Fruit fly (Drosophila melanogaster): ENCODE measurements around the gene Art2.

The Art2 gene

dm6 chr2L:4281224-4281623, at the start of gene Art2:
Gene Art2 (minus strand): TSS chr2L:4281324.
- TF ChIP-seq CTCF (optimal IDR thresholded peaks at IDR 0.05) (no peak), CG8478 (optimal IDR thresholded peaks at IDR 0.05) (no peak)

- no peak for TF ChIP-seq CG8478 (optimal IDR thresholded peaks at IDR 0.05)
- no peak for TF ChIP-seq CTCF (optimal IDR thresholded peaks at IDR 0.05)
Measured at dm6 chr2L:4324254-4324653, 43.1 kb upstream of the Art2 start, which contains the start of gene bdl. Gene bdl (plus strand): TSS chr2L:4324554.

- TF ChIP-seq CTCF (optimal IDR thresholded peaks at IDR 0.05), result no peak
- TF ChIP-seq CG8478 (optimal IDR thresholded peaks at IDR 0.05), result no peak
Measured at dm6 chr2L:4317910-4318309, 36.8 kb upstream of the Art2 start.

- TF ChIP-seq CG8478 (optimal IDR thresholded peaks at IDR 0.05), result no peak
- TF ChIP-seq CTCF (optimal IDR thresholded peaks at IDR 0.05), result no peak
Measured at dm6 chr2L:4310028-4310658, 29.0 kb upstream of the Art2 start.

dm6 chr2L:4296887-4297286, 15.8 kb upstream of the Art2 start:
- TF ChIP-seq CG8478 (optimal IDR thresholded peaks at IDR 0.05) (no peak), CTCF (optimal IDR thresholded peaks at IDR 0.05) (no peak)

- TF ChIP-seq CTCF (optimal IDR thresholded peaks at IDR 0.05) (no peak), CG8478 (optimal IDR thresholded peaks at IDR 0.05) (no peak)
Measured at dm6 chr2L:4295653-4296052, 14.5 kb upstream of the Art2 start.

dm6 chr2L:4292560-4292959, 11.4 kb upstream of the Art2 start:
- TF ChIP-seq CG8478 (optimal IDR thresholded peaks at IDR 0.05) (no peak), CTCF (optimal IDR thresholded peaks at IDR 0.05) (no peak)

- no peak for TF ChIP-seq CG8478 (optimal IDR thresholded peaks at IDR 0.05)
- TF ChIP-seq CTCF (optimal IDR thresholded peaks at IDR 0.05), result no peak
Measured at dm6 chr2L:4287076-4287475, 6.0 kb upstream of the Art2 start.

dm6 chr2L:4286675-4287074, 5.6 kb upstream of the Art2 start:
- no peak for TF ChIP-seq CG8478 (optimal IDR thresholded peaks at IDR 0.05)
- TF ChIP-seq CTCF (optimal IDR thresholded peaks at IDR 0.05), result no peak

- TF ChIP-seq CG8478 (optimal IDR thresholded peaks at IDR 0.05) (no peak), CTCF (optimal IDR thresholded peaks at IDR 0.05) (no peak)
Measured at dm6 chr2L:4286014-4286527, 4.9 kb upstream of the Art2 start.

dm6 chr2L:4282681-4283343, 1.7 kb upstream of the Art2 start, which contains the start of gene tutl:
Gene tutl (plus strand): TSS chr2L:4283148.
- TF ChIP-seq CG8478 (optimal IDR thresholded peaks at IDR 0.05) (no peak), CTCF (optimal IDR thresholded peaks at IDR 0.05) (no peak)

dm6 chr2L:4282339-4282680, 1.2 kb upstream of the Art2 start:
- TF ChIP-seq CG8478 (optimal IDR thresholded peaks at IDR 0.05) (no peak), CTCF (optimal IDR thresholded peaks at IDR 0.05) (no peak)

dm6 chr2L:4281810-4282209, 686 bp upstream of the Art2 start:
- TF ChIP-seq CTCF (optimal IDR thresholded peaks at IDR 0.05) (no peak), CG8478 (optimal IDR thresholded peaks at IDR 0.05) (no peak)

dm6 chr2L:4257272-4257671, 23.9 kb downstream of the Art2 start, which contains the start of gene CG15425:
Gene CG15425 (plus strand): TSS chr2L:4257572.
- no peak for TF ChIP-seq CTCF (optimal IDR thresholded peaks at IDR 0.05)

dm6 chr2L:4254945-4255344, 26.2 kb downstream of the Art2 start:
- TF ChIP-seq CG8478 (optimal IDR thresholded peaks at IDR 0.05) (no peak), CTCF (optimal IDR thresholded peaks at IDR 0.05) (no peak)

dm6 chr2L:4252832-4253473, 28.2 kb downstream of the Art2 start:
- TF ChIP-seq CG8478 (optimal IDR thresholded peaks at IDR 0.05), result no peak
- no peak for TF ChIP-seq CTCF (optimal IDR thresholded peaks at IDR 0.05)
